Worm (Caenorhabditis elegans): ENCODE results near the gene F52G3.8.

DNA sequence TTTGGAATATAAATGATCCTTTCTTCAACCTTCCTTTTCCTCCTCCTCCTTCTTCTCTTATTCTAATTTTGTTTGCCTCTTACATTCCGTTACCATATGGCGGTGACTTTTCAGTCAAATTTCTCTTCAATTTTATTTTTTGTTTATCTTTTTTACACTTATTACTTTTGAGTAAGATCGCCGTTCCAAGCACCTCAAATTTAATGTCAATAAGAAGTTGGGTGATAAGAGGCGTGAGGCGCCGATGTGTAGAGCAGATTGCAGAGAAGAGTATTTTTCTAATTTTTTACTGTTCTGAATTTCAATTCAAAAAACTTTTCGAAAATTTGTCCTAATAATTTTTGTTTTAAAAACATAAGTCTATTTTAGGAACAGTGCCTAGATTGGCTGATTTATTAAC, 41.7 kb upstream of the F52G3.8 start:
- TF ChIP-seq ztf-29 (GFP tag; IDR thresholded peaks at IDR 0.05) (no peak), T22C8.4 (GFP tag; IDR thresholded peaks at IDR 0.05) (no peak), klf-2 (GFP tag; conservative IDR thresholded peaks at IDR 0.05) (no peak)

Measured in whole organism, midembryonic.